Worm (Caenorhabditis elegans): ENCODE results near the gene F17C11.13.

ce11 chrV:10967594-10968273, 12.0 kb downstream of the F17C11.13 start:
- TF ChIP-seq W03F9.2 (tag; optimal IDR thresholded peaks at IDR 0.05) = no peak
- TF ChIP-seq dao-5 (tag; optimal IDR thresholded peaks at IDR 0.05) = no peak
- TF ChIP-seq him-1 (tag; optimal IDR thresholded peaks at IDR 0.05) = no peak
